Worm (Caenorhabditis elegans): ENCODE results near the gene srbc-1.

The srbc-1 gene

DNA sequence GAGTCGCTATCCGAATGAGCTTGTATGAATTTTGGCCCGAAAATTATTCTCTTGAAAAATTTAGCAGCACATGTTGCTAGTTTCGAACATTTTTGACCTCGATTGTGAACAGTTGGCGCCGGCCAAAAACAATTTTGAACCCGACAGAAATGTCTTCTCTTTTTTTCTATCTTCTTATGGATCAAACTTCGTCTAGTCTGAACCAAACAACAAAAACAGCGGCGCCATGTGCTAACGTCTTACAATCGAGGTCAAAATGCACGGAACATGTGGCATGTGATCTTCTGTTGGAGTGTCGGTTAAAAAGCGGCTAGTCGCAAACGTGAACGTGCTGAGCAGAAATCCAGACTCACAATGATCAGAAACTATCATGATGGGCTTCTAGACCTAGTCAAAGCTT lies 25.6 kb downstream of the srbc-1 start:
- TF ChIP-seq drap-1 (GFP tag; optimal IDR thresholded peaks at IDR 0.05) (no peak), sem-2 (GFP tag; optimal IDR thresholded peaks at IDR 0.05) (no peak), flh-1 (GFP tag; optimal IDR thresholded peaks at IDR 0.05) (no peak), nhr-237 (tag; optimal IDR thresholded peaks at IDR 0.05) (no peak), ztf-11 (tag; optimal IDR thresholded peaks at IDR 0.05) (no peak), nhr-12 (tag; optimal IDR thresholded peaks at IDR 0.05) (no peak), mab-5 (tag; optimal IDR thresholded peaks at IDR 0.05) (no peak), sptf-1 (tag; optimal IDR thresholded peaks at IDR 0.05) (no peak), lsy-2 (tag; optimal IDR thresholded peaks at IDR 0.05) (no peak), ham-2 (GFP tag; optimal IDR thresholded peaks at IDR 0.05) (no peak), nhr-2 (tag; optimal IDR thresholded peaks at IDR 0.05) (no peak), elt-3 (tag; optimal IDR thresholded peaks at IDR 0.05) (no peak), nhr-28 (tag; optimal IDR thresholded peaks at IDR 0.05) (no peak), bed-3 (GFP tag; optimal IDR thresholded peaks at IDR 0.05) (no peak)

DNA sequence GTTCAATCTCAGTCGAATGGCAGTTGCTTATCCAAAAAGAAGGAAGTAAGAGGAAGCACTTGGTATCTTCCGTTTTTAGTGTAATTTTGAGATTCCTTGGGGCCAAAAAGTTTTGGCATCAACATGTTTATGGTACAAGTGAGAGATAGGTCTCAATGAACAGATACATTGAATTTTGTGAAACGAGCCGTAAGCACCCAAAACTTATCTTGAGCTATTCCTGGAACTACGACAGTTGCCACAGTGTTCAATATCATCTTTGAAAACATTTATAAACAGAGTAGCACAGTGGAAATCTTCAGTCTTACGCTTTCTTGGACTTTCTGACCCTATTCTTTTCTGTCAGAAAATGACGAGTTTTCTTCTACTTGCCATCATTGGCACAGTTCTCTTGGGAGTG lies 26.8 kb downstream of the srbc-1 start, which contains the start of gene T28A11.3:
Gene T28A11.3 (plus strand): TSS at position 301 of the 400 bp plus-strand sequence.
- TF ChIP-seq snpc-4 (tag; optimal IDR thresholded peaks at IDR 0.05) (no peak), lin-13 (tag; optimal IDR thresholded peaks at IDR 0.05) (no peak), ceh-83 (GFP tag; optimal IDR thresholded peaks at IDR 0.05) (no peak), hlh-1 (tag; optimal IDR thresholded peaks at IDR 0.05) (no peak), sem-2 (GFP tag; optimal IDR thresholded peaks at IDR 0.05) (no peak), mls-2 (tag; optimal IDR thresholded peaks at IDR 0.05) (no peak), bed-3 (GFP tag; optimal IDR thresholded peaks at IDR 0.05) (no peak), lin-32 (GFP tag; optimal IDR thresholded peaks at IDR 0.05) (no peak), pha-4 (tag; optimal IDR thresholded peaks at IDR 0.05) (no peak), ham-2 (GFP tag; optimal IDR thresholded peaks at IDR 0.05) (no peak), zip-8 (tag; optimal IDR thresholded peaks at IDR 0.05) (no peak), nhr-237 (tag; optimal IDR thresholded peaks at IDR 0.05) (no peak), unc-62 (GFP tag; optimal IDR thresholded peaks at IDR 0.05) (no peak)

DNA sequence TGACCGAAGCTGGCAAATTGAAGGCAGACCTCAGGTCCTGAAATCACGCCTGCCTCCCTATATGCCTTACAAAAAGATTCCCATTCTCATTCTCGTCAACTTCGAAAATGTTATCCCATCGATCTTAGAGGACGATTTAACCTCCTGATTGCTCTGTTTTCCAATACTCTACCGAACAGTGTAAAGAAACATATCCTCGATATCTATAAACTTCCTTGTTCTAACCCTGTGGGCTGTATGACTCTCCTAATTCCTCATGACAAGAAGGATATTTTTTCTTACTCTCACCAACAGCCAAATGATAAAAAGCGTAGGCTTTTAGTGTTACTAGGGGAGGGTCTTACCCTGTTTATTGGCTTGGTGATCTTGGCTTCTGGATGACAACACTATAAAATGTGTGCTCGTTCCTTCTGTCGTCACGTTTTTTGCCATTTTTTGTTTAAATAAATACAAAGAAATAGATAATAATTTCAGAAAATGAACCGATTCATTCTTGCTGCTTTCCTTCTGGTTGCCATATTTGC lies 28.2 kb downstream of the srbc-1 start, which contains the start of gene T28A11.4:
Gene T28A11.4 (plus strand): TSS at position 474 of the 524 bp plus-strand sequence.
- TF ChIP-seq tbx-8 (GFP tag; optimal IDR thresholded peaks at IDR 0.05) (no peak), lin-32 (GFP tag; optimal IDR thresholded peaks at IDR 0.05) (no peak), ces-1 (GFP tag; optimal IDR thresholded peaks at IDR 0.05) (no peak), unc-39 (tag; optimal IDR thresholded peaks at IDR 0.05) (no peak), bed-3 (GFP tag; optimal IDR thresholded peaks at IDR 0.05) (no peak), pha-4 (tag; optimal IDR thresholded peaks at IDR 0.05) (no peak), nhr-76 (tag; optimal IDR thresholded peaks at IDR 0.05) (no peak), unc-120 (tag; optimal IDR thresholded peaks at IDR 0.05; ENCODE audit: poor library complexity, severe bottlenecking) (no peak), lsy-2 (tag; optimal IDR thresholded peaks at IDR 0.05) (no peak)

DNA sequence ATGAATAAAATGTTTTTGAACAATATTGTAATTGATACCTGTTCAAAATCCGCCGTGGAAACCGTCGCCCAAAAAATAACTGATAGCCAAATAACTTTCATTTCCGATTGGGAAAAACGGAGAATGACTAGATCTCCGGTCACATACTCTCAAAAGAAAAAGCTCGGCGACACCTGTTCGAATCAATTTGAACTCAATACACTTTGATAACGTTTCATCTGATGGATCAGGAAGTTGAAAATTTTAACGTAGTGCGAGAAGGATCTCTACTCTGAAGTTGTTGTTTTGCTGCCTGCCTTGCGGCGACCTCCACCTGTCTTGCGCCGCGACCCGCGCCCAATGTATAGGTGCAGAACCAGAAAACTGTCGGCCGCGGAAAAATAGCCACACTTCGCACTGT lies 28.6 kb downstream of the srbc-1 start, which contains the start of gene T28A11.20:
Gene T28A11.20 (minus strand): TSS at position 101 of the 400 bp plus-strand sequence.
- TF ChIP-seq unc-62 (GFP tag; optimal IDR thresholded peaks at IDR 0.05) (no peak), sptf-1 (tag; optimal IDR thresholded peaks at IDR 0.05) (no peak), ces-1 (GFP tag; optimal IDR thresholded peaks at IDR 0.05) (no peak), drap-1 (GFP tag; optimal IDR thresholded peaks at IDR 0.05) (no peak), cnd-1 (tag; optimal IDR thresholded peaks at IDR 0.05) (no peak), unc-39 (tag; optimal IDR thresholded peaks at IDR 0.05) (no peak), flh-1 (GFP tag; optimal IDR thresholded peaks at IDR 0.05) (no peak), ztf-11 (tag; optimal IDR thresholded peaks at IDR 0.05) (no peak), nhr-28 (tag; optimal IDR thresholded peaks at IDR 0.05) (no peak)

DNA sequence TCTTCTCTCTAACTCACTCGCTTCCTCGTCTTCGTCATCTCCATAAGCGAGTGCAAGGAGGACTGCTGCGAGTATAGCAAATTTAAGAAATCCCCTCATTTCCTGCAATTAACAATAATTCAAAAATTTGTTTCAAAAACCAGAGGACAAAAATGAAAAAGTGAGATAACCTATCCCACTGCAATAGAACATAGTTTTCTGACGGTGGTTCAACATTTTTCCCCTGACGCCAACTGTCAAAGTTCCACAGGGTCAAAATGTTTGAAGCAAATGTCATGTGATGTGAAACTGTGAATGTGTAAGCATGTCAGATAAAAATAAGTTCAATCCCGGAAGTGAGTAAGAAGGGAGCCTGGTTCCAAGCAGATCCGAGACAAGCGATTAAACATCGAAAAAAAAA lies 32.4 kb downstream of the srbc-1 start, which contains the start of gene T28A11.19:
Gene T28A11.19 (minus strand): TSS at position 108 of the 400 bp plus-strand sequence.
- TF ChIP-seq ces-1 (GFP tag; optimal IDR thresholded peaks at IDR 0.05), result no peak
- no peak for TF ChIP-seq unc-62 (GFP tag; optimal IDR thresholded peaks at IDR 0.05)
- TF ChIP-seq mab-5 (tag; optimal IDR thresholded peaks at IDR 0.05), result no peak
- no peak for TF ChIP-seq ztf-11 (tag; optimal IDR thresholded peaks at IDR 0.05)
- TF ChIP-seq mep-1 (tag; optimal IDR thresholded peaks at IDR 0.05), result no peak
- TF ChIP-seq bed-3 (GFP tag; optimal IDR thresholded peaks at IDR 0.05), result no peak
- TF ChIP-seq nhr-237 (tag; optimal IDR thresholded peaks at IDR 0.05), result no peak
